Worm (Caenorhabditis elegans): ENCODE results near the gene T15B7.14.

Gene T15B7.14

ce11 chrV:6784853-6785492 lies 50.2 kb downstream of the T15B7.14 start, which contains the start of the genes spn-4 and spe-39:
Gene spn-4 (minus strand): TSS chrV:6784903.
Gene spe-39 (plus strand): TSS chrV:6785451.
- TF ChIP-seq madf-6 (GFP tag; IDR thresholded peaks at IDR 0.05): peak; percentile 97
- no peak for TF ChIP-seq somi-1 (GFP tag; optimal IDR thresholded peaks at IDR 0.05)
- TF ChIP-seq Y67H2A.10 (GFP tag; conservative IDR thresholded peaks at IDR 0.05): no peak
- TF ChIP-seq B0336.3 (GFP tag; IDR thresholded peaks at IDR 0.05): peak; percentile 76
- peak; percentile 70 for TF ChIP-seq unc-130 (GFP tag; optimal IDR thresholded peaks at IDR 0.05)
- TF ChIP-seq madf-8 (GFP tag; conservative IDR thresholded peaks at IDR 0.05): peak; percentile 96
- TF ChIP-seq bed-1 (GFP tag; IDR thresholded peaks at IDR 0.05): no peak
- TF ChIP-seq attf-5 (GFP tag; optimal IDR thresholded peaks at IDR 0.05): no peak
- TF ChIP-seq lir-1 (GFP tag; conservative IDR thresholded peaks at IDR 0.05): peak; percentile 43; the same call in 1 of the 2 replicates
- no peak for TF ChIP-seq ccch-3 (GFP tag; optimal IDR thresholded peaks at IDR 0.05)
- peak; percentile 48 for TF ChIP-seq hrde-1 (tag; optimal IDR thresholded peaks at IDR 0.05; ENCODE audit: borderline replicate concordance)
- no peak for TF ChIP-seq tbx-9 (tag; optimal IDR thresholded peaks at IDR 0.05; ENCODE audit: borderline replicate concordance)
- TF ChIP-seq F57A8.1 (GFP tag; optimal IDR thresholded peaks at IDR 0.05): no peak
- peak; percentile 65 for TF ChIP-seq ekl-4 (GFP tag; IDR thresholded peaks at IDR 0.05)
- TF ChIP-seq egl-44 (GFP tag; IDR thresholded peaks at IDR 0.05): no peak
- no peak for TF ChIP-seq Y53F4B.3 (GFP tag; IDR thresholded peaks at IDR 0.05)
- TF ChIP-seq sdz-38 (tag; optimal IDR thresholded peaks at IDR 0.05): no peak
- peak; percentile 61 for TF ChIP-seq Y79H2A.3 (GFP tag; conservative IDR thresholded peaks at IDR 0.05)
- no peak for TF ChIP-seq ceh-58 (GFP tag; IDR thresholded peaks at IDR 0.05)
- no peak for TF ChIP-seq aptf-2 (GFP tag; conservative IDR thresholded peaks at IDR 0.05)
- TF ChIP-seq T26A5.8 (tag; optimal IDR thresholded peaks at IDR 0.05): no peak
- TF ChIP-seq sptf-2 (GFP tag; optimal IDR thresholded peaks at IDR 0.05): no peak
- TF ChIP-seq B0261.1 (tag; optimal IDR thresholded peaks at IDR 0.05): no peak
- no peak for TF ChIP-seq ets-4 (GFP tag; optimal IDR thresholded peaks at IDR 0.05)
- TF ChIP-seq K11D2.4 (GFP tag; IDR thresholded peaks at IDR 0.05): 0 out of 2 replicates have a peak, but pooled peaks have one; percentile 36
- TF ChIP-seq tbp1 (GFP tag; optimal IDR thresholded peaks at IDR 0.05): peak; percentile 41
- TF ChIP-seq dpl-1 (GFP tag; optimal IDR thresholded peaks at IDR 0.05): peak; percentile 81
- peak; percentile 72 for TF ChIP-seq mcd-1 (GFP tag; IDR thresholded peaks at IDR 0.05)
- TF ChIP-seq nfyb-1 (GFP tag; IDR thresholded peaks at IDR 0.05): 0 out of 2 replicates have a peak, but pooled peaks have one; percentile 41
- no peak for TF ChIP-seq lin-40 (tag; optimal IDR thresholded peaks at IDR 0.05)
- TF ChIP-seq attf-3 (GFP tag; conservative IDR thresholded peaks at IDR 0.05): no peak
- TF ChIP-seq nhr-179 (tag; optimal IDR thresholded peaks at IDR 0.05): no peak
- TF ChIP-seq athp-1 (tag; optimal IDR thresholded peaks at IDR 0.05): no peak
- TF ChIP-seq F52B5.7 (tag; optimal IDR thresholded peaks at IDR 0.05): no peak
- peak; percentile 92 for TF ChIP-seq D2030.7 (GFP tag; IDR thresholded peaks at IDR 0.05)
- TF ChIP-seq rpc-1 (optimal IDR thresholded peaks at IDR 0.05): peak; percentile 48
- no peak for TF ChIP-seq rpc-1 (tag; optimal IDR thresholded peaks at IDR 0.05)
- no peak for TF ChIP-seq unc-62 (GFP tag; optimal IDR thresholded peaks at IDR 0.05)
- TF ChIP-seq xnd-1 (tag; optimal IDR thresholded peaks at IDR 0.05): peak; percentile 96
- no peak for TF ChIP-seq ceh-79 (tag; optimal IDR thresholded peaks at IDR 0.05)
- no peak for TF ChIP-seq aptf-3 (GFP tag; IDR thresholded peaks at IDR 0.05)
- no peak for TF ChIP-seq fkh-3 (tag; optimal IDR thresholded peaks at IDR 0.05)
- TF ChIP-seq lin-26 (GFP tag; IDR thresholded peaks at IDR 0.05): no peak
- 0 out of 2 replicates have a peak, but pooled peaks have one; percentile 49 for TF ChIP-seq rcor-1 (GFP tag; IDR thresholded peaks at IDR 0.05)
- TF ChIP-seq ceh-40 (GFP tag; IDR thresholded peaks at IDR 0.05): no peak
- no peak for TF ChIP-seq ztf-6 (GFP tag; IDR thresholded peaks at IDR 0.05)
- peak; percentile 55; the same call in 1 of the 2 replicates for TF ChIP-seq ceh-100 (GFP tag; IDR thresholded peaks at IDR 0.05)
- TF ChIP-seq dpff-1 (tag; optimal IDR thresholded peaks at IDR 0.05): no peak
- peak; percentile 8 for TF ChIP-seq nhr-80 (tag; optimal IDR thresholded peaks at IDR 0.05)
- TF ChIP-seq F39B2.1 (GFP tag; IDR thresholded peaks at IDR 0.05): no peak

Data from whole organism, young adult.